Worm (Caenorhabditis elegans) whole organism, late embryonic: ENCODE data around the gene Y43F8C.5.

Experiments used
- C08G9.2 ChIP-seq: sonication (generic microtip); optimal IDR thresholded peaks from 2 replicates; lab custom pipeline; 2016; ENCODE audit warnings: mild to moderate bottlenecking, missing genetic modification characterization, moderate library complexity, missing compliant biosample characterization
- F13H6.1 ChIP-seq: sonication (generic microtip); optimal IDR thresholded peaks from 2 replicates; lab custom pipeline; 2016; ENCODE audit warnings: missing genetic modification characterization, missing compliant biosample characterization
- ama-1 ChIP-seq: fragments of 150-350 bp; optimal IDR thresholded peaks from 2 replicates; lab custom pipeline; 2014
- ceh-34 ChIP-seq: sonication (generic microtip); optimal IDR thresholded peaks from 2 replicates; lab custom pipeline; 2016; ENCODE audit warnings: mild to moderate bottlenecking, missing genetic modification characterization, missing compliant biosample characterization
- ceh-48 ChIP-seq: sonication (generic microtip); optimal IDR thresholded peaks from 2 replicates; lab custom pipeline; 2016; ENCODE audit warnings: missing genetic modification characterization, inconsistent platforms, missing compliant biosample characterization
- fkh-6 ChIP-seq: sonication (generic microtip); optimal IDR thresholded peaks from 2 replicates; lab custom pipeline; 2016; ENCODE audit warnings: missing genetic modification characterization, missing compliant biosample characterization
- hlh-30 ChIP-seq: sonication (generic microtip); optimal IDR thresholded peaks from 2 replicates; lab custom pipeline; 2017; ENCODE audit warnings: antibody characterized with exemption, missing genetic modification characterization, missing compliant biosample characterization; ENCODE audit not compliant: insufficient read depth
- nfya-1 ChIP-seq: sonication (generic microtip); optimal IDR thresholded peaks from 2 replicates; lab custom pipeline; 2017; ENCODE audit warnings: missing genetic modification characterization, mild to moderate bottlenecking, missing compliant biosample characterization, antibody characterized with exemption, moderate library complexity
- nhr-11 ChIP-seq: fragments of 150-350 bp; optimal IDR thresholded peaks from 2 replicates; lab custom pipeline; 2014; ENCODE audit warnings: missing biosample characterization, missing genetic modification characterization
- pha-4 ChIP-seq: fragments of 150-350 bp; optimal IDR thresholded peaks from 2 replicates; lab custom pipeline; 2018; ENCODE audit warnings: missing biosample characterization, missing genetic modification reagents, missing genetic modification characterization
- pqm-1 ChIP-seq: sonication (generic microtip); optimal IDR thresholded peaks from 2 replicates; lab custom pipeline; 2016; ENCODE audit warnings: missing genetic modification characterization, missing compliant biosample characterization
- ref-2 ChIP-seq: sonication (generic microtip); optimal IDR thresholded peaks from 2 replicates; lab custom pipeline; 2016; ENCODE audit warnings: missing genetic modification characterization, missing compliant biosample characterization
- unc-55 ChIP-seq: sonication (generic microtip); optimal IDR thresholded peaks from 2 replicates; lab custom pipeline; 2017; ENCODE audit warnings: missing biosample characterization, missing genetic modification reagents, missing genetic modification characterization
- unc-86 ChIP-seq: sonication (generic microtip); optimal IDR thresholded peaks from 2 replicates; lab custom pipeline; 2016; ENCODE audit warnings: missing genetic modification characterization, missing compliant biosample characterization

ce11 chrV:19590826-19591225 lies 41.6 kb downstream of the Y43F8C.5 start:
- TF ChIP-seq ref-2 (tag; lab: Kevin White, UChicago) (no peak), pqm-1 (tag; lab: Kevin White, UChicago) (no peak), ama-1 (lab: Kevin White, UChicago) (no peak), pha-4 (tag; lab: Kevin White, UChicago) (no peak), ceh-48 (tag; lab: Kevin White, UChicago) (no peak), nhr-11 (tag; lab: Kevin White, UChicago) (no peak), ceh-34 (tag; lab: Kevin White, UChicago) (no peak), nfya-1 (no peak), hlh-30 (tag; lab: Kevin White, UChicago) (no peak), C08G9.2 (no peak), unc-55 (GFP tag; lab: Kevin White, UChicago) (no peak), F13H6.1 (tag; lab: Kevin White, UChicago) (no peak), unc-86 (tag; lab: Kevin White, UChicago) (no peak), fkh-6 (tag; lab: Kevin White, UChicago) (no peak)
